Fruit fly (Drosophila melanogaster): Measurements from ENCODE around the gene CG32700.

Gene CG32700

dm6 chrX:9466150-9466549, 84.5 kb downstream of the CG32700 start (continued):
- TF ChIP-seq eg (GFP tag; IDR thresholded peaks at IDR 0.05) (peak; percentile 72), spab (GFP tag; optimal IDR thresholded peaks at IDR 0.05) (no peak), Sox102F (GFP tag; optimal IDR thresholded peaks at IDR 0.05) (no peak), CG11902 (GFP tag; optimal IDR thresholded peaks at IDR 0.05) (no peak), achi (GFP tag; optimal IDR thresholded peaks at IDR 0.05) (peak; percentile 63), Eip93F (GFP tag; optimal IDR thresholded peaks at IDR 0.05) (no peak), pdm3 (GFP tag; optimal IDR thresholded peaks at IDR 0.05) (peak; percentile 29)

- TF ChIP-seq CG7368 (GFP tag; optimal IDR thresholded peaks at IDR 0.05): peak; percentile 47
- TF ChIP-seq Sox102F (GFP tag; optimal IDR thresholded peaks at IDR 0.05): peak; percentile 59
- TF ChIP-seq Eip93F (GFP tag; optimal IDR thresholded peaks at IDR 0.05): no peak
- no peak for TF ChIP-seq CG9139 (GFP tag; optimal IDR thresholded peaks at IDR 0.05)
- peak; percentile 61 for TF ChIP-seq topi (GFP tag; optimal IDR thresholded peaks at IDR 0.05)
- peak; percentile 71 for TF ChIP-seq net (GFP tag; optimal IDR thresholded peaks at IDR 0.05)
- peak; percentile 53 for TF ChIP-seq cyc (GFP tag; optimal IDR thresholded peaks at IDR 0.05)
- peak; percentile 74 for TF ChIP-seq esn (GFP tag; optimal IDR thresholded peaks at IDR 0.05)
- peak; percentile 58 for TF ChIP-seq Smox (GFP tag; optimal IDR thresholded peaks at IDR 0.05)
- peak; percentile 77 for TF ChIP-seq Sox14 (GFP tag; optimal IDR thresholded peaks at IDR 0.05)
- peak; percentile 80 for TF ChIP-seq dac (GFP tag; optimal IDR thresholded peaks at IDR 0.05)
- TF ChIP-seq Sox15 (GFP tag; optimal IDR thresholded peaks at IDR 0.05): peak; percentile 20
- TF ChIP-seq CG6792 (GFP tag; optimal IDR thresholded peaks at IDR 0.05): peak; percentile 47
- TF ChIP-seq CG6163 (GFP tag; IDR thresholded peaks at IDR 0.05): peak; percentile 89
- TF ChIP-seq CG6276 (GFP tag; optimal IDR thresholded peaks at IDR 0.05): peak; percentile 87
- TF ChIP-seq CG3032 (tag; optimal IDR thresholded peaks at IDR 0.05): peak; percentile 14
- peak; percentile 12 for TF ChIP-seq dsx (GFP tag; optimal IDR thresholded peaks at IDR 0.05; ENCODE audit: poor library complexity, severe bottlenecking)
- TF ChIP-seq svp (GFP tag): peak; percentile 81
- peak; percentile 64 for TF ChIP-seq CG11294 (GFP tag; IDR thresholded peaks at IDR 0.05)
- peak; percentile 77 for TF ChIP-seq achi (GFP tag; optimal IDR thresholded peaks at IDR 0.05)
- TF ChIP-seq vri (GFP tag; optimal IDR thresholded peaks at IDR 0.05): peak; percentile 24
- TF ChIP-seq eg (GFP tag; IDR thresholded peaks at IDR 0.05): peak; percentile 89
- peak; percentile 50 for TF ChIP-seq CG16779 (tag; optimal IDR thresholded peaks at IDR 0.05)
- peak; percentile 10 for TF ChIP-seq CG8319 (GFP tag; optimal IDR thresholded peaks at IDR 0.05)
- TF ChIP-seq CG10631 (GFP tag; optimal IDR thresholded peaks at IDR 0.05): peak; percentile 79
- TF ChIP-seq Ets96B (tag; optimal IDR thresholded peaks at IDR 0.05): peak; percentile 43
- TF ChIP-seq Ets21C (GFP tag; optimal IDR thresholded peaks at IDR 0.05): peak; percentile 30
- peak; percentile 0 to 40 for TF ChIP-seq ss (GFP tag; optimal IDR thresholded peaks at IDR 0.05)
- peak; percentile 80 for TF ChIP-seq Gug (GFP tag; IDR thresholded peaks at IDR 0.05)
- no peak for TF ChIP-seq fkh (GFP tag; optimal IDR thresholded peaks at IDR 0.05)
- peak; percentile 42 for TF ChIP-seq CG31627 (GFP tag; optimal IDR thresholded peaks at IDR 0.05)
- peak; percentile 91 for TF ChIP-seq CG32006 (GFP tag; optimal IDR thresholded peaks at IDR 0.05)
- TF ChIP-seq acj6 (GFP tag; optimal IDR thresholded peaks at IDR 0.05): peak; percentile 75
- TF ChIP-seq CG15336 (GFP tag; IDR thresholded peaks at IDR 0.05): peak; percentile 90
- TF ChIP-seq CG6808 (GFP tag; optimal IDR thresholded peaks at IDR 0.05): no peak
- TF ChIP-seq CG34406 (GFP tag; optimal IDR thresholded peaks at IDR 0.05): peak; percentile 47
- peak; percentile 84 for TF ChIP-seq CG4318 (GFP tag; optimal IDR thresholded peaks at IDR 0.05)
- TF ChIP-seq Hr38 (GFP tag; optimal IDR thresholded peaks at IDR 0.05): peak; percentile 17
- peak; percentile 66 for TF ChIP-seq CG11762 (GFP tag; optimal IDR thresholded peaks at IDR 0.05; ENCODE audit: insufficient read depth)
- TF ChIP-seq CG6854 (GFP tag; optimal IDR thresholded peaks at IDR 0.05): no peak
- TF ChIP-seq fd85E (GFP tag; optimal IDR thresholded peaks at IDR 0.05): no peak
- TF ChIP-seq OdsH (GFP tag; optimal IDR thresholded peaks at IDR 0.05): peak; percentile 82
- TF ChIP-seq Met (GFP tag; optimal IDR thresholded peaks at IDR 0.05): peak; percentile 68
- no peak for TF ChIP-seq fd59A (GFP tag; optimal IDR thresholded peaks at IDR 0.05)
- peak; percentile 67 for TF ChIP-seq Hr39 (GFP tag; optimal IDR thresholded peaks at IDR 0.05)
- TF ChIP-seq Eip78C (GFP tag): peak; percentile 93
Observed at dm6 chrX:9460618-9461245, 89.9 kb downstream of the CG32700 start.
